Worm (Caenorhabditis elegans) whole organism, late embryonic: Measurements from ENCODE around the gene ifa-3.

Experiments used
- ceh-18 ChIP-seq: sonication (generic microtip); optimal IDR thresholded peaks from 2 replicates; lab custom pipeline; 2016; ENCODE audit warnings: missing genetic modification characterization, missing compliant biosample characterization
- ceh-24 ChIP-seq: sonication (generic microtip); optimal IDR thresholded peaks from 2 replicates; lab custom pipeline; 2016; ENCODE audit warnings: mild to moderate bottlenecking, missing genetic modification characterization, missing compliant biosample characterization
- che-1 ChIP-seq: sonication (generic microtip); optimal IDR thresholded peaks from 2 replicates; lab custom pipeline; 2016; ENCODE audit warnings: mild to moderate bottlenecking, missing genetic modification characterization, missing compliant biosample characterization
- fkh-10 ChIP-seq: fragments of 150-350 bp; optimal IDR thresholded peaks from 2 replicates; lab custom pipeline; 2014; ENCODE audit warnings: missing biosample characterization, missing genetic modification reagents, missing genetic modification characterization
- nfya-1 ChIP-seq: sonication (generic microtip); optimal IDR thresholded peaks from 2 replicates; lab custom pipeline; 2017; ENCODE audit warnings: missing genetic modification characterization, mild to moderate bottlenecking, missing compliant biosample characterization, antibody characterized with exemption, moderate library complexity
- npax-4 ChIP-seq: sonication (generic microtip); optimal IDR thresholded peaks from 2 replicates; lab custom pipeline; 2016; ENCODE audit warnings: missing genetic modification characterization, missing compliant biosample characterization
- ref-2 ChIP-seq: sonication (generic microtip); optimal IDR thresholded peaks from 2 replicates; lab custom pipeline; 2016; ENCODE audit warnings: missing genetic modification characterization, missing compliant biosample characterization

ce11 chrX:16265636-16266384, 4.1 kb downstream of the ifa-3 start, which contains the start of gene mua-6:
- TF ChIP-seq nfya-1 = no peak
- no peak for TF ChIP-seq ref-2 (tag; lab: Kevin White, UChicago)
- TF ChIP-seq che-1 (tag; lab: Kevin White, UChicago) = no peak
- TF ChIP-seq ceh-18 = no peak
- TF ChIP-seq fkh-10 (GFP tag; lab: Kevin White, UChicago) = no peak
- no peak for TF ChIP-seq ceh-24 (tag; lab: Kevin White, UChicago)
- TF ChIP-seq npax-4 (tag; lab: Kevin White, UChicago) = no peak
